Worm (Caenorhabditis elegans) whole organism, late embryonic: Measurements from ENCODE around the gene H41C03.1.
A peak's percentile ranks its signal among the peaks of the same experiment; 100 is the strongest.

ENCODE experiments used
- C08G9.2 ChIP-seq: sonication (generic microtip); optimal IDR thresholded peaks from 2 replicates; lab custom pipeline; 2016; ENCODE audit warnings: mild to moderate bottlenecking, missing genetic modification characterization, moderate library complexity, missing compliant biosample characterization
- F13H6.1 ChIP-seq: sonication (generic microtip); optimal IDR thresholded peaks from 2 replicates; lab custom pipeline; 2016; ENCODE audit warnings: missing genetic modification characterization, missing compliant biosample characterization
- K09A11.1 ChIP-seq: sonication (generic microtip); optimal IDR thresholded peaks from 2 replicates; lab custom pipeline; 2017; ENCODE audit warnings: antibody characterized with exemption, mild to moderate bottlenecking, missing genetic modification characterization, missing compliant biosample characterization; ENCODE audit not compliant: insufficient read depth
- T23F11.4 ChIP-seq: fragments of 200-800 bp; sonication (Bioruptor generic); optimal IDR thresholded peaks from 2 replicates; lab custom pipeline; 2018; ENCODE audit warnings: mild to moderate bottlenecking, missing genetic modification characterization, missing compliant biosample characterization
- Y22D7AL.16 ChIP-seq: sonication (generic microtip); optimal IDR thresholded peaks from 2 replicates; lab custom pipeline; 2016; ENCODE audit warnings: missing genetic modification characterization, missing compliant biosample characterization
- ahr-1 ChIP-seq: sonication (generic microtip); optimal IDR thresholded peaks from 2 replicates; lab custom pipeline; 2016; ENCODE audit warnings: missing genetic modification characterization, missing compliant biosample characterization
- ama-1 ChIP-seq: fragments of 150-350 bp; optimal IDR thresholded peaks from 2 replicates; lab custom pipeline; 2014
- ceh-18 ChIP-seq: sonication (generic microtip); optimal IDR thresholded peaks from 2 replicates; lab custom pipeline; 2016; ENCODE audit warnings: missing genetic modification characterization, missing compliant biosample characterization
- ceh-19 ChIP-seq: fragments of 200-800 bp; sonication (Bioruptor generic); optimal IDR thresholded peaks from 2 replicates; lab custom pipeline; 2018; ENCODE audit warnings: mild to moderate bottlenecking, missing genetic modification characterization, missing compliant biosample characterization
- ceh-2 ChIP-seq: sonication (generic microtip); optimal IDR thresholded peaks from 2 replicates; lab custom pipeline; 2016; ENCODE audit warnings: missing genotype, missing genetic modification characterization, missing compliant biosample characterization
- ceh-24 ChIP-seq: sonication (generic microtip); optimal IDR thresholded peaks from 2 replicates; lab custom pipeline; 2016; ENCODE audit warnings: mild to moderate bottlenecking, missing genetic modification characterization, missing compliant biosample characterization
- ceh-31 ChIP-seq: sonication (generic microtip); optimal IDR thresholded peaks from 2 replicates; lab custom pipeline; 2016; ENCODE audit warnings: missing genetic modification characterization, missing compliant biosample characterization
- ceh-34 ChIP-seq: sonication (generic microtip); optimal IDR thresholded peaks from 2 replicates; lab custom pipeline; 2016; ENCODE audit warnings: mild to moderate bottlenecking, missing genetic modification characterization, missing compliant biosample characterization
- ceh-45 ChIP-seq: fragments of 200-800 bp; sonication (Bioruptor generic); IDR thresholded peaks from 2 replicates; pipeline ENCODE4 v1.3.6; 2022; ENCODE audit warnings: missing genetic modification reagents, missing genetic modification characterization, missing compliant biosample characterization
- ceh-48 ChIP-seq: sonication (generic microtip); optimal IDR thresholded peaks from 2 replicates; lab custom pipeline; 2016; ENCODE audit warnings: missing genetic modification characterization, inconsistent platforms, missing compliant biosample characterization
- ceh-9 ChIP-seq: sonication (generic microtip); optimal IDR thresholded peaks from 2 replicates; lab custom pipeline; 2016; ENCODE audit warnings: mild to moderate bottlenecking, missing genetic modification characterization, inconsistent platforms, missing compliant biosample characterization
- dve-1 ChIP-seq: sonication (generic microtip); optimal IDR thresholded peaks from 2 replicates; lab custom pipeline; 2017; ENCODE audit warnings: antibody characterized with exemption, mild to moderate bottlenecking, missing genetic modification characterization, missing compliant biosample characterization
- ets-4 ChIP-seq: sonication (generic microtip); optimal IDR thresholded peaks from 2 replicates; lab custom pipeline; 2016; ENCODE audit warnings: missing genetic modification characterization, missing compliant biosample characterization
- eyg-1 ChIP-seq: sonication (generic microtip); optimal IDR thresholded peaks from 2 replicates; lab custom pipeline; 2016; ENCODE audit warnings: missing genotype, missing genetic modification characterization, missing compliant biosample characterization
- fkh-6 ChIP-seq: sonication (generic microtip); optimal IDR thresholded peaks from 2 replicates; lab custom pipeline; 2016; ENCODE audit warnings: missing genetic modification characterization, missing compliant biosample characterization
- gmeb-2 ChIP-seq: sonication (generic microtip); optimal IDR thresholded peaks from 2 replicates; lab custom pipeline; 2016; ENCODE audit warnings: missing genetic modification characterization, inconsistent platforms, missing compliant biosample characterization
- hlh-13 ChIP-seq: fragments of 200-800 bp; sonication (Bioruptor generic); optimal IDR thresholded peaks from 2 replicates; lab custom pipeline; 2018; ENCODE audit warnings: mild to moderate bottlenecking, missing genetic modification characterization, missing compliant biosample characterization
- hlh-15 ChIP-seq: sonication (generic microtip); optimal IDR thresholded peaks from 2 replicates; lab custom pipeline; 2016; ENCODE audit warnings: missing genetic modification characterization, missing compliant biosample characterization
- hlh-6 ChIP-seq: sonication (generic microtip); optimal IDR thresholded peaks from 2 replicates; lab custom pipeline; 2016; ENCODE audit warnings: missing genotype, missing genetic modification characterization, missing compliant biosample characterization
- hlh-8 ChIP-seq: sonication (generic microtip); optimal IDR thresholded peaks from 2 replicates; lab custom pipeline; 2016; ENCODE audit warnings: missing genotype, missing genetic modification characterization, missing compliant biosample characterization
- mec-3 ChIP-seq: sonication (generic microtip); optimal IDR thresholded peaks from 2 replicates; lab custom pipeline; 2016; ENCODE audit warnings: borderline replicate concordance, missing genetic modification characterization, missing compliant biosample characterization
- nfya-1 ChIP-seq: sonication (generic microtip); optimal IDR thresholded peaks from 2 replicates; lab custom pipeline; 2017; ENCODE audit warnings: missing genetic modification characterization, mild to moderate bottlenecking, missing compliant biosample characterization, antibody characterized with exemption, moderate library complexity
- nhr-11 ChIP-seq: fragments of 150-350 bp; optimal IDR thresholded peaks from 2 replicates; lab custom pipeline; 2014; ENCODE audit warnings: missing biosample characterization, missing genetic modification characterization
- npax-4 ChIP-seq: sonication (generic microtip); optimal IDR thresholded peaks from 2 replicates; lab custom pipeline; 2016; ENCODE audit warnings: missing genetic modification characterization, missing compliant biosample characterization
- pag-3 ChIP-seq: sonication (generic microtip); optimal IDR thresholded peaks from 2 replicates; lab custom pipeline; 2016; ENCODE audit warnings: missing compliant biosample characterization, missing genetic modification characterization, borderline replicate concordance
- pat-9 ChIP-seq: fragments of 200-800 bp; sonication (Bioruptor generic); optimal IDR thresholded peaks from 2 replicates; lab custom pipeline; 2018; ENCODE audit warnings: mild to moderate bottlenecking, missing genetic modification characterization, moderate library complexity, missing compliant biosample characterization
- pax-1 ChIP-seq: fragments of 150-350 bp; optimal IDR thresholded peaks from 2 replicates; lab custom pipeline; 2014; ENCODE audit warnings: missing biosample characterization, missing genetic modification characterization
- pha-2 ChIP-seq: sonication (generic microtip); optimal IDR thresholded peaks from 2 replicates; lab custom pipeline; 2017; ENCODE audit warnings: mild to moderate bottlenecking, missing genetic modification characterization, missing compliant biosample characterization
- rnt-1 ChIP-seq: sonication (generic microtip); optimal IDR thresholded peaks from 2 replicates; lab custom pipeline; 2016; ENCODE audit warnings: missing genetic modification characterization, missing compliant biosample characterization
- sdc-2 ChIP-seq: sonication (generic microtip); optimal IDR thresholded peaks from 2 replicates; lab custom pipeline; 2016; ENCODE audit warnings: missing genotype, missing genetic modification characterization, missing compliant biosample characterization
- sox-4 ChIP-seq: sonication (generic microtip); optimal IDR thresholded peaks from 2 replicates; lab custom pipeline; 2017; ENCODE audit warnings: mild to moderate bottlenecking, missing genetic modification characterization, inconsistent platforms, missing compliant biosample characterization
- syd-9 ChIP-seq: sonication (generic microtip); optimal IDR thresholded peaks from 2 replicates; lab custom pipeline; 2016; ENCODE audit warnings: mild to moderate bottlenecking, missing genetic modification characterization, moderate library complexity, missing compliant biosample characterization
- tbx-2 ChIP-seq: sonication (generic microtip); optimal IDR thresholded peaks from 2 replicates; lab custom pipeline; 2016; ENCODE audit warnings: missing genetic modification characterization, missing compliant biosample characterization
- tbx-7 ChIP-seq: sonication (generic microtip); optimal IDR thresholded peaks from 2 replicates; lab custom pipeline; 2016; ENCODE audit warnings: missing genotype, missing genetic modification characterization, missing compliant biosample characterization
- unc-3 ChIP-seq, 2 experiments: fragments of 200-800 bp in 1 of 2; sonication (Bioruptor generic) in 1 of 2; sonication (generic microtip) in 1 of 2; conservative IDR thresholded peaks in 1 of 2; optimal IDR thresholded peaks in 1 of 2; 2 replicates each; pipeline versions ENCODE4 v1.3.6 to Lab custom; 2016 to 2022; ENCODE audit warnings: missing compliant biosample characterization in 2 of 2, missing genetic modification characterization in 2 of 2, missing genetic modification reagents in 1 of 2
- unc-42 ChIP-seq: sonication (generic microtip); optimal IDR thresholded peaks from 2 replicates; lab custom pipeline; 2016; ENCODE audit warnings: missing genotype, missing genetic modification characterization, missing compliant biosample characterization
- unc-55 ChIP-seq: sonication (generic microtip); optimal IDR thresholded peaks from 2 replicates; lab custom pipeline; 2017; ENCODE audit warnings: missing biosample characterization, missing genetic modification reagents, missing genetic modification characterization
- ztf-16 ChIP-seq: sonication (generic microtip); optimal IDR thresholded peaks from 2 replicates; lab custom pipeline; 2017; ENCODE audit warnings: missing genetic modification characterization, missing compliant biosample characterization

The H41C03.1 gene

DNA sequence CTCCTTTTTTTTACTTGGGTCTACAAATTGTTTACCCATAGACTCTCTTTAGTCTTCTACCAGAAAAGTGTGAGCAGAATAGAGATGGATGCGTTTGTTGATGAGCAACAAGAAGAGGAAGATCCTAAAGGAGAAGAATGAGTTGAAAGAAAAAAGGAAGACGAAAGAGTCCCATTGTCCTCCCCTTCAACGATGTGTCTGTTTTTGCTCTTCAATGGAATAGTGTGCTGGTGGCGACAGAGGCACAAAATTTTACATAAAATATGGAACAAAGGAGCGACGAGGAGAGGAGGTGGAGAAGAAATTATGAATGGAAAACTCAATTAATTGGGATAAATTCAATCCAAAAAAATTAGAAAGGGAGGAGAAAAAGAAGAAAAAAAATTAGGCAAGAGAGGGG is 6.4 kb downstream of the H41C03.1 start:
- TF ChIP-seq unc-42 (tag; lab: Kevin White, UChicago): peak; percentile 5
- peak; percentile 41 for TF ChIP-seq ceh-31
- TF ChIP-seq ceh-2: no peak
- TF ChIP-seq hlh-15 (tag; lab: Kevin White, UChicago): no peak
- no peak for TF ChIP-seq pax-1 (tag; lab: Kevin White, UChicago)
- no peak for TF ChIP-seq ceh-45 (GFP tag; lab: Robert Waterston, UW)
- no peak for TF ChIP-seq tbx-2 (tag; lab: Kevin White, UChicago)
- no peak for TF ChIP-seq F13H6.1 (tag; lab: Kevin White, UChicago)

DNA sequence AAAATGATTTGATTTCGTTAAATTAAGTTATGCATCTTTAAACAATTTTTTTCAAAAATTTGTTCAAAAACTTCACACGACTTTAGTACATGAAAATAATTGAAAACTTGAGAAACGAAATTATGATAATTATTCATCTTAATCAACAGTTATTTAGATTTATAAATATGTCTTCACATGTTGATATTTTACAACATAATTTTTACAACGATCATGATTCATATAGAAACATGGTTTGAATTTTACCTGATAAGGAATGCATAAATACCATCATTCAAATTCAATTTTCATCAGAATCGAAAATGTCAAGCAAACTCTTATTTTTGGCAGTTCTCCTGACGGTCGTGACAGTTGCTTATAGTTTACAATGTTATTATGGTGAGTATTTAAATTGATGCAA is 9.7 kb downstream of the H41C03.1 start, which contains the start of gene tag-234:
TSS of gene tag-234 (plus strand) at position 301 of the 400 bp plus-strand sequence.
- no peak for TF ChIP-seq eyg-1 (tag; lab: Kevin White, UChicago)
- no peak for TF ChIP-seq gmeb-2
- no peak for TF ChIP-seq mec-3
- TF ChIP-seq ets-4: no peak
- TF ChIP-seq pax-1 (tag; lab: Kevin White, UChicago): no peak
- TF ChIP-seq hlh-6: no peak
- TF ChIP-seq unc-3 (GFP tag; conservative IDR thresholded peaks at IDR 0.05; lab: Robert Waterston, UW): no peak
- TF ChIP-seq unc-3 (tag; optimal IDR thresholded peaks at IDR 0.05; lab: Kevin White, UChicago): no peak
- TF ChIP-seq dve-1: no peak
- TF ChIP-seq tbx-7 (tag; lab: Kevin White, UChicago): no peak
- TF ChIP-seq T23F11.4: no peak
- TF ChIP-seq pha-2 (tag; lab: Kevin White, UChicago): no peak
- TF ChIP-seq syd-9: no peak
- TF ChIP-seq F13H6.1 (tag; lab: Kevin White, UChicago): no peak
- no peak for TF ChIP-seq K09A11.1
- no peak for TF ChIP-seq ama-1 (lab: Kevin White, UChicago)
- no peak for TF ChIP-seq ceh-9 (tag; lab: Kevin White, UChicago)
- TF ChIP-seq ahr-1: no peak
- TF ChIP-seq C08G9.2: no peak
- TF ChIP-seq, all 69 proteins: peak for 0

DNA sequence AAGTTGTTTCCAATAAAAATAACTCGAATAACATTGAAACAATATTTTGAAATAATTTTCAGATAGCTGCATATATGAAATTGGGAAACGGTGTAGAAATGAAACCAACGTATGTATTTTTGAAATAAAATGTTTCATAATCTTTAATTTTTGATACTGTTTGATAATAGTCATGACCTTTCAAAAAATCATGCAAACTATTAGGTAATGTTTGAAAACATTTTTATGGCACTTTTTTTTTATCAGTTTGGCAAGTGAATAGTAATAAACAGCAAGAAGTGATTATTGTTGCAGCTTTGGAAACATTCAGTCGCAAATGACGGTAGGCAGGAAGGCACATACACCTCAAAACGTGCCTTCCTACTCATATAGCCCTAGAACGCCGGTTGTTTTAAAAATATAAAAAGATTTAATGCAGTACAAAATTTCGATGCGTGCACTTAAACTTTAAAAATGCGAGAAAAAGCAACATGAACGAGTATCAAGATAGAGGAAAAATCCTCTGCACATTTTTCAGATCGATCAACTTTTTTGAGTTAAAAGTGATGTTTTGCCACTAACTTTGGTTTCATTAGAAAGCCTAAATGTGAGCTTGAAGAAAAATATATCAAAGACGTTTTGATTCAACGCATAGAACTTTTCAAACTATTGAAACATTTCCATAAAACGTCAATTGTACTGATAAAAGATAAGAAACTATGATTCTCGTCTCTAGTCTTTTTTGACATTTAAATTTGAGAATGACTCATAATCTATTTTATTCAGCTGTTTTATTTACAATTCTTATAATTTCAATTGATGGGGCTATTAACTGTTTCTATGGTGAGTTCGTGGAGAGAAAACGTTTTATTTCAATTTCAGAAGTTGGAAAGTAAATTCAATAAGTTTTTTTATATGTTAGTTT is 11.4 kb downstream of the H41C03.1 start, which contains the start of gene F55C12.19:
TSS of gene F55C12.19 (plus strand) at position 735 of the 904 bp plus-strand sequence.
- TF ChIP-seq syd-9 (no peak), gmeb-2 (no peak), nfya-1 (tag; lab: Kevin White, UChicago) (no peak), hlh-15 (tag; lab: Kevin White, UChicago) (no peak), ceh-48 (tag; lab: Kevin White, UChicago) (no peak), ceh-18 (tag; lab: Kevin White, UChicago) (no peak), ceh-34 (tag; lab: Kevin White, UChicago) (no peak)

DNA sequence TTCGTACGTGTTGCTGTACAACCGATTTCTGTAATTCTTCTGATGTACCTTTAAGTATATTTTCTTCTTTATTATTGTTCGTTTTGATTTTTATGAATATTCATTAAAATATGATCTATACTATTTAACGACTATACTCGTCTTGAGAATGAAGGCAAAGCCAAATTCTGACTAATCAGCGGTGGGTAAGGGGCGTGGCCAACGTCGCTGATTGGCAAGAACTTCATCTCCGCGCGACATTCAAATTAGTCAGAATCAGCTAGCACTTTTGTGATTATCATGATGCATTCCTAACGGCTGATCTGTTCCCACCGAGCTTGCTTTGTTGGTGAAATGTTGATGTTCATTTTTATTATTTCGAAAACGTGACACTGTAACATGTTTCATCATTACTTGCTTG is 12.7 kb downstream of the H41C03.1 start:
- TF ChIP-seq unc-42 (tag; lab: Kevin White, UChicago): no peak
- TF ChIP-seq nfya-1 (tag; lab: Kevin White, UChicago): peak; percentile 75
- TF ChIP-seq, all 69 proteins: peak for 1

DNA sequence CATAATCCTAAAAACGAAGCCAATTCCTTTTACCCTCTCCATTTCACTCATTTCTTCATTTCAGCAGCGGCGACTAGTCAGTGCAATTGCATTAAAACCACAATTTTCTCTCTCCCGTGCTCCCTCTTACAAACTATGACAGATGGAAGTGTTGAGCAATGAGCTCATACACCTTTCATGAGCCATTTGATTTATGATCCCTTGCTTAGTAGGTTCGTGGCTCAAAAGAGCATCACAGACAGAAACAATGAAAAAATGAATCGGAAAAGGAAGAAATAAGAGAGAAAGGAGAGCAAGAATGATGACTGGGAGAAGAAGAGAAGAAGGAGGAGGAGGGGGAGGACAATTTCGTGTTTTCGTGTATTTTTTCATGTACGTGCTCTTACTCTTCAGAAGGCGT is 17.3 kb downstream of the H41C03.1 start:
- TF ChIP-seq sdc-2 (tag; lab: Kevin White, UChicago) (no peak), ceh-24 (tag; lab: Kevin White, UChicago) (no peak), ceh-19 (GFP tag; lab: Kevin White, UChicago) (no peak), hlh-13 (GFP tag; lab: Kevin White, UChicago) (no peak), npax-4 (tag; lab: Kevin White, UChicago) (no peak), pat-9 (tag; lab: Kevin White, UChicago) (no peak), hlh-8 (tag; lab: Kevin White, UChicago) (no peak), ceh-34 (tag; lab: Kevin White, UChicago) (no peak), rnt-1 (no peak), F13H6.1 (tag; lab: Kevin White, UChicago) (no peak), Y22D7AL.16 (no peak), nhr-11 (tag; lab: Kevin White, UChicago) (no peak), unc-42 (tag; lab: Kevin White, UChicago) (peak; percentile 21), tbx-7 (tag; lab: Kevin White, UChicago) (no peak), ztf-16 (tag; lab: Kevin White, UChicago) (no peak), pag-3 (tag; lab: Kevin White, UChicago) (no peak), sox-4 (tag; lab: Kevin White, UChicago) (peak; percentile 8), unc-55 (GFP tag; lab: Kevin White, UChicago) (no peak), T23F11.4 (no peak), fkh-6 (tag; lab: Kevin White, UChicago) (no peak), tbx-2 (tag; lab: Kevin White, UChicago) (peak; percentile 6)
